Fruit fly (Drosophila melanogaster) whole organism, prepupa: Measurements from ENCODE around the gene ich.

Source experiments
- Blimp-1 ChIP-seq: fragments of 200-800 bp; sonication (Bioruptor generic); optimal IDR thresholded peaks from 3 replicates; lab custom pipeline; 2017; ENCODE audit warnings: missing biosample characterization, missing genetic modification characterization, mild to moderate bottlenecking, moderate library complexity, missing genetic modification reagents
- CG10669 ChIP-seq: fragments of 200-800 bp; sonication (Bioruptor generic); optimal IDR thresholded peaks from 3 replicates; lab custom pipeline; 2018; ENCODE audit warnings: missing biosample characterization, mild to moderate bottlenecking, missing genetic modification characterization, moderate library complexity
- CG11294 ChIP-seq: fragments of 200-800 bp; sonication (Bioruptor generic); IDR thresholded peaks from 2 replicates; pipeline ENCODE4 v1.3.6; 2022; ENCODE audit warnings: missing biosample characterization, missing genetic modification characterization
- CG11762 ChIP-seq: fragments of 200-800 bp; sonication (Bioruptor generic); optimal IDR thresholded peaks from 3 replicates; lab custom pipeline; 2016; ENCODE audit warnings: missing biosample characterization, missing genetic modification characterization; ENCODE audit not compliant: insufficient read depth
- CG11902 ChIP-seq: fragments of 200-800 bp; sonication (Bioruptor generic); optimal IDR thresholded peaks from 3 replicates; lab custom pipeline; 2016; ENCODE audit warnings: missing biosample characterization, missing genetic modification characterization
- CG15336 ChIP-seq: fragments of 200-800 bp; sonication (Bioruptor generic); IDR thresholded peaks from 2 replicates; pipeline ENCODE4 v1.3.6; 2022; ENCODE audit warnings: missing biosample characterization, missing genetic modification characterization
- CG1621 ChIP-seq: fragments of 200-800 bp; sonication (Bioruptor generic); optimal IDR thresholded peaks from 3 replicates; lab custom pipeline; 2018; ENCODE audit warnings: missing biosample characterization, mild to moderate bottlenecking, missing genetic modification characterization
- CG16779 ChIP-seq: fragments of 200-800 bp; sonication (Bioruptor generic); optimal IDR thresholded peaks from 3 replicates; lab custom pipeline; 2017; ENCODE audit warnings: missing biosample characterization, mild to moderate bottlenecking, missing genetic modification characterization
- CG32006 ChIP-seq: fragments of 200-800 bp; sonication (Bioruptor generic); optimal IDR thresholded peaks from 3 replicates; lab custom pipeline; 2017; ENCODE audit warnings: missing biosample characterization, mild to moderate bottlenecking, missing genetic modification characterization
- CG34406 ChIP-seq: fragments of 200-800 bp; sonication (Bioruptor generic); optimal IDR thresholded peaks from 3 replicates; lab custom pipeline; 2016; ENCODE audit warnings: missing biosample characterization, missing genetic modification characterization
- CG3919 ChIP-seq: fragments of 200-800 bp; sonication (Bioruptor generic); optimal IDR thresholded peaks from 3 replicates; lab custom pipeline; 2016; ENCODE audit warnings: missing biosample characterization, missing genetic modification characterization
- CG6276 ChIP-seq: fragments of 200-800 bp; sonication (Bioruptor generic); optimal IDR thresholded peaks from 2 replicates; lab custom pipeline; 2017; ENCODE audit warnings: missing biosample characterization, mild to moderate bottlenecking, missing genetic modification characterization
- CG6792 ChIP-seq: fragments of 200-800 bp; sonication (Bioruptor generic); optimal IDR thresholded peaks from 3 replicates; lab custom pipeline; 2016; ENCODE audit warnings: missing biosample characterization, missing genetic modification characterization
- CG7368 ChIP-seq: fragments of 200-800 bp; sonication (Bioruptor generic); optimal IDR thresholded peaks from 3 replicates; lab custom pipeline; 2016; ENCODE audit warnings: missing biosample characterization, missing genetic modification characterization
- CG8119 ChIP-seq: fragments of 200-800 bp; sonication (Bioruptor generic); IDR thresholded peaks from 3 replicates; pipeline ENCODE4 v1.3.6; 2022; ENCODE audit warnings: missing biosample characterization, missing genetic modification characterization
- CG8319 ChIP-seq: fragments of 200-800 bp; sonication (Bioruptor generic); optimal IDR thresholded peaks from 3 replicates; lab custom pipeline; 2016; ENCODE audit warnings: missing biosample characterization, missing genetic modification characterization
- Eip75B ChIP-seq: fragments of 200-800 bp; sonication (Bioruptor generic); optimal IDR thresholded peaks from 3 replicates; lab custom pipeline; 2016; ENCODE audit warnings: missing biosample characterization, missing genetic modification characterization
- Eip78C ChIP-seq: fragments of 200-800 bp; sonication (Bioruptor generic); peaks from one replicate; lab custom pipeline; 2016; ENCODE audit warnings: missing biosample characterization, missing genetic modification characterization
- Ets21C ChIP-seq: fragments of 200-800 bp; sonication (Bioruptor generic); optimal IDR thresholded peaks from 3 replicates; lab custom pipeline; 2016; ENCODE audit warnings: missing biosample characterization, missing genetic modification characterization
- Ets96B ChIP-seq: fragments of 200-800 bp; optimal IDR thresholded peaks from 2 replicates; lab custom pipeline; 2019; ENCODE audit warnings: missing biosample characterization, mild to moderate bottlenecking, missing genetic modification characterization, moderate library complexity
- Gug ChIP-seq: fragments of 200-800 bp; sonication (Bioruptor generic); IDR thresholded peaks from 2 replicates; pipeline ENCODE4 v1.3.6; 2022; ENCODE audit warnings: missing biosample characterization, missing genetic modification characterization
- Hr39 ChIP-seq: fragments of 200-800 bp; sonication (Bioruptor generic); optimal IDR thresholded peaks from 2 replicates; lab custom pipeline; 2016; ENCODE audit warnings: missing biosample characterization, missing genetic modification characterization
- Hr4 ChIP-seq: fragments of 200-800 bp; sonication (Bioruptor generic); optimal IDR thresholded peaks from 3 replicates; lab custom pipeline; 2016; ENCODE audit warnings: missing biosample characterization, missing genetic modification characterization
- Met ChIP-seq: fragments of 200-800 bp; sonication (Bioruptor generic); optimal IDR thresholded peaks from 3 replicates; lab custom pipeline; 2016; ENCODE audit warnings: missing biosample characterization, missing genetic modification characterization
- Smox ChIP-seq: fragments of 200-800 bp; sonication (Bioruptor generic); optimal IDR thresholded peaks from 3 replicates; lab custom pipeline; 2016; ENCODE audit warnings: missing biosample characterization, missing genetic modification characterization
- Sox102F ChIP-seq: fragments of 200-800 bp; sonication (Bioruptor generic); optimal IDR thresholded peaks from 2 replicates; lab custom pipeline; 2016; ENCODE audit warnings: missing biosample characterization, mild to moderate bottlenecking, missing genetic modification characterization
- Sox14 ChIP-seq: fragments of 200-800 bp; sonication (Bioruptor generic); optimal IDR thresholded peaks from 3 replicates; lab custom pipeline; 2016; ENCODE audit warnings: missing biosample characterization, missing genetic modification characterization
- Sox15 ChIP-seq: fragments of 200-800 bp; sonication (Bioruptor generic); optimal IDR thresholded peaks from 3 replicates; lab custom pipeline; 2016; ENCODE audit warnings: missing biosample characterization, missing genetic modification characterization
- achi ChIP-seq: fragments of 200-800 bp; sonication (Bioruptor generic); optimal IDR thresholded peaks from 3 replicates; lab custom pipeline; 2016; ENCODE audit warnings: missing biosample characterization, missing genetic modification characterization
- acj6 ChIP-seq: fragments of 200-800 bp; sonication (Bioruptor generic); optimal IDR thresholded peaks from 3 replicates; lab custom pipeline; 2016; ENCODE audit warnings: missing biosample characterization, missing genetic modification characterization
- cyc ChIP-seq: fragments of 200-800 bp; sonication (Bioruptor generic); optimal IDR thresholded peaks from 3 replicates; lab custom pipeline; 2016; ENCODE audit warnings: missing biosample characterization, missing genetic modification characterization
- dsx ChIP-seq: fragments of 200-800 bp; optimal IDR thresholded peaks from 3 replicates; lab custom pipeline; 2019; ENCODE audit warnings: missing biosample characterization, mild to moderate bottlenecking, missing genetic modification characterization, moderate library complexity; ENCODE audit not compliant: poor library complexity, severe bottlenecking
- eg ChIP-seq: fragments of 200-800 bp; sonication (Bioruptor generic); IDR thresholded peaks from 3 replicates; pipeline ENCODE4 v1.3.6; 2022; ENCODE audit warnings: missing biosample characterization, missing genetic modification characterization
- fd59A ChIP-seq: fragments of 200-800 bp; sonication (Bioruptor generic); optimal IDR thresholded peaks from 2 replicates; lab custom pipeline; 2017; ENCODE audit warnings: missing biosample characterization, mild to moderate bottlenecking, missing genetic modification characterization, missing genetic modification reagents
- fd85E ChIP-seq: fragments of 200-800 bp; sonication (Bioruptor generic); optimal IDR thresholded peaks from 3 replicates; lab custom pipeline; 2016; ENCODE audit warnings: missing biosample characterization, missing genetic modification characterization
- net ChIP-seq: fragments of 200-800 bp; sonication (Bioruptor generic); optimal IDR thresholded peaks from 3 replicates; lab custom pipeline; 2016; ENCODE audit warnings: missing biosample characterization, missing genetic modification characterization
- pdm3 ChIP-seq: fragments of 200-800 bp; sonication (Bioruptor generic); optimal IDR thresholded peaks from 3 replicates; lab custom pipeline; 2016; ENCODE audit warnings: missing biosample characterization, missing genetic modification characterization
- salr ChIP-seq, 2 experiments: fragments of 200-800 bp; sonication (Bioruptor generic); optimal IDR thresholded peaks; 3 replicates each; lab custom pipeline; 2016 to 2018; ENCODE audit warnings: missing biosample characterization in 2 of 2, missing genetic modification characterization in 2 of 2, mild to moderate bottlenecking in 1 of 2
- spab ChIP-seq: fragments of 200-800 bp; sonication (Bioruptor generic); optimal IDR thresholded peaks from 2 replicates; lab custom pipeline; 2017; ENCODE audit warnings: missing biosample characterization, mild to moderate bottlenecking, missing genetic modification characterization, missing genetic modification reagents
- ss ChIP-seq, 2 experiments: fragments of 200-800 bp; sonication (Bioruptor generic); optimal IDR thresholded peaks; 2 replicates in 1 of 2; 3 replicates in 1 of 2; lab custom pipeline; 2017 to 2018; ENCODE audit warnings: mild to moderate bottlenecking in 2 of 2, missing biosample characterization in 2 of 2, missing genetic modification characterization in 2 of 2, moderate library complexity in 1 of 2
- svp ChIP-seq: fragments of 200-800 bp; sonication (Bioruptor generic); peaks from one replicate; lab custom pipeline; 2016; ENCODE audit warnings: missing biosample characterization, missing genetic modification characterization
- topi ChIP-seq: fragments of 200-800 bp; sonication (Bioruptor generic); optimal IDR thresholded peaks from 3 replicates; lab custom pipeline; 2016; ENCODE audit warnings: missing biosample characterization, missing genetic modification characterization
- vri ChIP-seq: fragments of 200-800 bp; sonication (Bioruptor generic); optimal IDR thresholded peaks from 3 replicates; lab custom pipeline; 2016; ENCODE audit warnings: missing biosample characterization, mild to moderate bottlenecking, missing genetic modification characterization

ich gene

DNA sequence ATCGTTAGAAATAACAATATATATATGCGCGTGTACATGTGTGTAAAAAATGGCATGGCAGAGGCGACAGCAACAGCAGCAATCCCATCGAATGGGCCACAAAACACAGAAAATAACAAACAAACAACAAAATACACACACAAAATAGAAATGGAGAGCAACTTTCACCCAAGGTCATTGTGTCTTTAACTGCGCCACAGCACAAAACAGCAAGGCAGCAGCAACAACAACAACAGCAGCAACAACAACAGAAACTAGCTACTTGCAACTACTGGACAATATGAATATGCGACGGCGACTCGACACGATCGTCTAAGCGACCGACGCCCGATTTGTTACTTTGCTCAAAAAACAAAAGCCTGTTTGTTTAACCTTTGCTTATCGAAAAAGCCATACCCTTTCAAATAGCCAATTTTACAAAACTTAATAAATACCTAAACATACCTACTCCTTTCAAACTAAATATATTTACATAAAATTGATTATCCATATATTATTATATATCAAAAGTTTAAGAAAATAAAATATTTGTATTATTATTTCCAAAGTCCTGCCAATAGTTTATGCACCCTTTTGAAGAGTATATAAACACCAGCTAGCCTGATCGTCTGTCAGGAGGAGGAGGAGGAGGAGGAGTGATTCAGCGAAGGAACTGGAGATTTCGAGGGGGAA, 14.9 kb downstream of the ich start (continued):
- TF ChIP-seq Met = no peak
- no peak for TF ChIP-seq Gug
- TF ChIP-seq acj6 = no peak
- TF ChIP-seq pdm3 = no peak
- no peak for TF ChIP-seq Smox (GFP tag; lab: Kevin White, UChicago)
- peak; percentile 7 for TF ChIP-seq CG3919 (GFP tag; lab: Kevin White, UChicago)
- TF ChIP-seq Sox15 (GFP tag; lab: Kevin White, UChicago) = no peak
- peak; percentile 79 for TF ChIP-seq CG15336 (GFP tag; lab: Robert Waterston, UW)
- TF ChIP-seq Eip75B (GFP tag; lab: Kevin White, UChicago) = no peak
- TF ChIP-seq, all 60 proteins: peak for 19

DNA sequence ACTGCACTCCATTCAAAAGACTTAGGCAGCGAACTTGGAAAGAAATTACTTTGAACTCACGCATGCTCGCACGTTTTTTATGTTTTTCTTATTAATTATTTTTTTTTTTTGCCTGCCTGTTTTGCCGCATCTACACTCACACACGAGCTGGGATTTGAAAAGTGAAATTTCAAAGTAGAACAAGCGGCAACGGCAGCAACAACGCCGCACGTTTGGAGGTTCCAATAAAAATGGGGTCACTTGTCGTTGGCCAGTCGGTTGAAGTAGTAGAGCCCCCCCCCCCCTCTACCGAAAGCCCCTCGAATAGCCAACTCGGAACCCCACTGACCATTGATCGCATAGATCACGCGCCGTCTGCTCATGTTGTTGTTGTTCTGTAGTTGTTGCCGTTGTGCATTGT, 16.4 kb downstream of the ich start:
- TF ChIP-seq CG8319 (GFP tag; lab: Kevin White, UChicago) (no peak), Ets96B (no peak), net (GFP tag; lab: Kevin White, UChicago) (no peak), CG15336 (GFP tag; lab: Robert Waterston, UW) (no peak), CG6792 (GFP tag; lab: Kevin White, UChicago) (no peak), pdm3 (no peak), CG32006 (GFP tag; lab: Kevin White, UChicago) (no peak), Sox15 (GFP tag; lab: Kevin White, UChicago) (no peak), Sox14 (GFP tag; lab: Kevin White, UChicago) (no peak), Hr39 (no peak), CG8119 (no peak), salr (GFP tag; optimal IDR thresholded peaks at IDR 0.05; lab: Kevin White, UChicago) (no peak), achi (GFP tag; lab: Kevin White, UChicago) (no peak), CG16779 (tag; lab: Kevin White, UChicago) (no peak)

DNA sequence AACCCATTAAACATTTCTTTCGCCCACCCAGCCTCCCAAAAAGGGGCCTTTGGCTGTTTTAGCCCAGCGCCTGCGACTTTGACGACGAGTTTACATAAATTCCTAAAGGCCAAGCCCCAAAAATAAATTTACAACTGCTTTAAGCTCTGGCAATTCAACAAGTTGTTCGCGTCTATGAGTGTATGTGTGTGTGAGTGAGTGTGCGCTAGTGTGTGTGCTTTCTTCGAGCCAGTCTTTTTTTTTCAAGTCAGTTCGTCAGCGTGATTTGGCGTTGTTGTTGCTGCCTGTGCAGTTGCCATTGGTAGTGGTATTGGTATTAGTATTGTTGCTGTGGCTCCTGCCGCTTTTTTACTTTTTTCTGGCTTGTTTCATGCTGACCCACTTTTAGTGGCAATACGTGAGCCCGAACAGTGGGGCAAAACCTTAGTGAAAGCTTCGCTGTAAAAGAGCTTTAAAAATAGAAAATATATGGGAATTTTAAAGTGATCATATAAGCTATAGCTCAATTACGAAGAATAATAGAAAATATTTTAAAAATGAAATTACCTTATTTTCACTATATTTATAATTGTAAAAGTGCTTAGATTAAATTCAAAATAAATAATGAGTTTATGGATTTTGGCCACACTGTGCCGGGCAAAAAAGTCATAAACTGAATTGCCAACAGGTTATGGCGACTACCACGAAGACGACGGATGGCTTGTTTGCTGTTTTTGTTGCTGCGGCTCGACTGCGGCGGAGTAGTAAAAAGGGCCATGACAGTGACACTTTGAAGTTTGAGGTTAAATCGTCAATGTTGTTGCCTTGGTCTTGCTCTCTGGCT, 17.1 kb downstream of the ich start:
- TF ChIP-seq svp (GFP tag; lab: Kevin White, UChicago) = peak; percentile 94
- TF ChIP-seq Sox102F (GFP tag; lab: Kevin White, UChicago) = peak; percentile 93
- TF ChIP-seq CG1621 (tag; lab: Kevin White, UChicago) = peak; percentile 74
- TF ChIP-seq CG7368 (GFP tag; lab: Kevin White, UChicago) = peak; percentile 80
- TF ChIP-seq Blimp-1 (GFP tag; lab: Kevin White, UChicago) = peak; percentile 78
- TF ChIP-seq fd59A (GFP tag; lab: Kevin White, UChicago) = peak; percentile 84
- peak; percentile 83 for TF ChIP-seq CG10669
- TF ChIP-seq eg (GFP tag; lab: Robert Waterston, UW) = peak; percentile 91
- TF ChIP-seq vri (GFP tag; lab: Kevin White, UChicago) = peak; percentile 78
- TF ChIP-seq Sox15 (GFP tag; lab: Kevin White, UChicago) = peak; percentile 79
- TF ChIP-seq CG34406 = peak; percentile 94
- peak; percentile 81 for TF ChIP-seq Ets96B
- peak; percentile 88 for TF ChIP-seq Hr4
- TF ChIP-seq Gug = peak; percentile 72
- peak; percentile 89 for TF ChIP-seq Smox (GFP tag; lab: Kevin White, UChicago)
- TF ChIP-seq topi (GFP tag; lab: Kevin White, UChicago) = peak; percentile 91
- TF ChIP-seq Hr39 = peak; percentile 66
- TF ChIP-seq CG11902 (GFP tag; lab: Kevin White, UChicago) = peak; percentile 86
- peak; percentile 59 for TF ChIP-seq fd85E (GFP tag; lab: Kevin White, UChicago)
- TF ChIP-seq CG6792 (GFP tag; lab: Kevin White, UChicago) = peak; percentile 92
- peak; percentile 96 for TF ChIP-seq CG15336 (GFP tag; lab: Robert Waterston, UW)
- TF ChIP-seq net (GFP tag; lab: Kevin White, UChicago) = peak; percentile 93
- peak; percentile 59 for TF ChIP-seq CG11294 (GFP tag; lab: Robert Waterston, UW)
- peak; percentile 89 for TF ChIP-seq acj6
- TF ChIP-seq CG6276 (GFP tag; lab: Kevin White, UChicago) = peak; percentile 91
- peak; percentile 90 for TF ChIP-seq dsx (GFP tag; lab: Kevin White, UChicago)
- peak; percentile 82 for TF ChIP-seq spab
- TF ChIP-seq Sox14 (GFP tag; lab: Kevin White, UChicago) = peak; percentile 84
- peak; percentile 98 for TF ChIP-seq Eip78C (GFP tag; lab: Kevin White, UChicago)
- TF ChIP-seq CG16779 (tag; lab: Kevin White, UChicago) = peak; percentile 79
- TF ChIP-seq CG11762 (GFP tag; lab: Kevin White, UChicago) = peak; percentile 75
- TF ChIP-seq cyc (GFP tag; lab: Kevin White, UChicago) = peak; percentile 80
- peak; percentile 89 to 92 for TF ChIP-seq ss (GFP tag; optimal IDR thresholded peaks at IDR 0.05; lab: Kevin White, UChicago)
- TF ChIP-seq Ets21C = peak; percentile 71
